Worm (Caenorhabditis elegans) whole organism, L2 larva: Measurements from ENCODE around the gene F22E5.8.

ENCODE experiments used
- blmp-1 ChIP-seq: sonication (generic microtip); optimal IDR thresholded peaks from 2 replicates; lab custom pipeline; 2017; ENCODE audit warnings: missing genetic modification characterization, mild to moderate bottlenecking, missing compliant biosample characterization, antibody characterized with exemption, moderate library complexity; ENCODE audit not compliant: insufficient read depth
- nhr-10 ChIP-seq: sonication (generic microtip); optimal IDR thresholded peaks from 2 replicates; lab custom pipeline; 2017; ENCODE audit warnings: missing biosample characterization, missing genetic modification characterization
- nhr-6 ChIP-seq: fragments of 150-350 bp; optimal IDR thresholded peaks from 2 replicates; lab custom pipeline; 2014; ENCODE audit warnings: missing biosample characterization, missing genetic modification characterization
- snpc-4 ChIP-seq: fragments of 150-350 bp; optimal IDR thresholded peaks from 2 replicates; lab custom pipeline; 2014; ENCODE audit warnings: missing biosample characterization, missing genetic modification characterization
- zag-1 ChIP-seq: fragments of 150-350 bp; optimal IDR thresholded peaks from 2 replicates; lab custom pipeline; 2014; ENCODE audit warnings: missing biosample characterization, missing genetic modification characterization

- TF ChIP-seq blmp-1 (no peak), nhr-10 (tag; lab: Kevin White, UChicago) (no peak), snpc-4 (tag; lab: Kevin White, UChicago) (no peak), zag-1 (tag; lab: Kevin White, UChicago) (no peak), nhr-6 (tag; lab: Kevin White, UChicago) (no peak)
Measured at ce11 chrII:2686985-2687675, 47.3 kb downstream of the F22E5.8 start, which contains the start of the genes sup-9 and nspf-1.
